In the genomic region with DNA sequence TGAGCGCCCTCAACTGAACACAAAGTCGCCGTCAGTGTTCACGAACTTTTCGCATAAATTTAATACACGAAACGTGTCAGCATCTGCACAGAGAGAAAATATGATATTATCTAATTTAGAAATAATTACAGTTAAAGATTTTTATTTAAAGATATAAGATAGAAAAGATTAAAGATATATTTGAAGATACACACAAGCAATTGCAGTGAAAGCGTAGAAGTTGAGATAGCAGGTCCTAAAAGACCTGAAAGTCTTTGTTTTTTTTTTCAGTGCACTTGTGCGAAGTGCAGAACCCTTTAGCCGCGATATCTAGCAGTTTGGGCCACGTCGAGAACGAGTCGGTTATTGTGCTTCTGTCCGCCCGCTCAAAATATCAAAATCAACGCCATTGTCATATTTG, we compare ENCODE assay signal across 2 fruit fly cellular contexts.
TF ChIP-seq lines count a peak whose summit lies in the region.

No protein-coding gene starts in this region.

- TF ChIP-seq CTCF in whole organism, embryonic (GFP tag; optimal IDR thresholded peaks at IDR 0.05; lab: Kevin White, UChicago): no peak

TF ChIP-seq in whole organism, embryonic, 481 proteins besides CTCF, POLR2A, EP300 and RAD21 (continues in another document):
- peak; percentile 8 for TF ChIP-seq CG12391 (tag; optimal IDR thresholded peaks at IDR 0.05; lab: Kevin White, UChicago)
- TF ChIP-seq ATbp (GFP tag; optimal IDR thresholded peaks at IDR 0.05; lab: Kevin White, UChicago): peak; percentile 7
- no peak for TF ChIP-seq pros (GFP tag; optimal IDR thresholded peaks at IDR 0.05; lab: Kevin White, UChicago)
- peak; percentile 21 for TF ChIP-seq CG18619 (GFP tag; optimal IDR thresholded peaks at IDR 0.05; lab: Kevin White, UChicago)
- peak; percentile 54 for TF ChIP-seq row (GFP tag; IDR thresholded peaks at IDR 0.05; lab: Robert Waterston, UW)
- TF ChIP-seq dmrt99B (tag; optimal IDR thresholded peaks at IDR 0.05; lab: Kevin White, UChicago): peak; percentile 51
- TF ChIP-seq Mes4 (GFP tag; optimal IDR thresholded peaks at IDR 0.05; lab: Kevin White, UChicago): no peak
- peak; percentile 17; the same call in 1 of the 3 replicates for TF ChIP-seq CG14050 (GFP tag; IDR thresholded peaks at IDR 0.05; lab: Robert Waterston, UW)
- TF ChIP-seq CG12769 (tag; optimal IDR thresholded peaks at IDR 0.05; lab: Kevin White, UChicago): no peak
- 0 out of 2 replicates have a peak, but pooled peaks have one; percentile 36 for TF ChIP-seq sob (GFP tag; IDR thresholded peaks at IDR 0.05; lab: Robert Waterston, UW)
- TF ChIP-seq CG1233 (GFP tag; optimal IDR thresholded peaks at IDR 0.05; lab: Kevin White, UChicago): no peak
- no peak for TF ChIP-seq fd96Cb (tag; optimal IDR thresholded peaks at IDR 0.05; lab: Kevin White, UChicago)
- peak; percentile 10 for TF ChIP-seq phol (tag; optimal IDR thresholded peaks at IDR 0.05; lab: Kevin White, UChicago)
- TF ChIP-seq CG31441 (GFP tag; IDR thresholded peaks at IDR 0.05; lab: Robert Waterston, UW): 0 out of 2 replicates have a peak, but pooled peaks have one; percentile 28
- peak; percentile 4 for TF ChIP-seq Chrac-16 (GFP tag; optimal IDR thresholded peaks at IDR 0.05; lab: Kevin White, UChicago)
- TF ChIP-seq Sry-δ (GFP tag; optimal IDR thresholded peaks at IDR 0.05; lab: Kevin White, UChicago): no peak
- no peak for TF ChIP-seq CG1792 (GFP tag; optimal IDR thresholded peaks at IDR 0.05; lab: Kevin White, UChicago)
- TF ChIP-seq CG13894 (tag; optimal IDR thresholded peaks at IDR 0.05; lab: Kevin White, UChicago): no peak
- no peak for TF ChIP-seq CG11696 (GFP tag; IDR thresholded peaks at IDR 0.05; lab: Robert Waterston, UW)
- TF ChIP-seq Xbp1 (GFP tag; optimal IDR thresholded peaks at IDR 0.05; lab: Kevin White, UChicago): peak; percentile 46
- peak; percentile 16 for TF ChIP-seq Sox102F (GFP tag; optimal IDR thresholded peaks at IDR 0.05; lab: Kevin White, UChicago)
- peak in 1 of 2 experiments; percentile 55 for TF ChIP-seq Hr51 (GFP tag; optimal IDR thresholded peaks at IDR 0.05; lab: Kevin White, UChicago)
- TF ChIP-seq CG7839 (tag; optimal IDR thresholded peaks at IDR 0.05; lab: Kevin White, UChicago): peak; percentile 39
- TF ChIP-seq Ada2b (GFP tag; IDR thresholded peaks at IDR 0.05; lab: Robert Waterston, UW): 0 out of 2 replicates have a peak, but pooled peaks have one; percentile 22
- TF ChIP-seq Elba2 (GFP tag; optimal IDR thresholded peaks at IDR 0.05; lab: Kevin White, UChicago): no peak
- no peak for TF ChIP-seq fu2 (GFP tag; optimal IDR thresholded peaks at IDR 0.05; lab: Kevin White, UChicago)
- TF ChIP-seq oc (tag; optimal IDR thresholded peaks at IDR 0.05; lab: Kevin White, UChicago): no peak
- TF ChIP-seq CG9727 (GFP tag; optimal IDR thresholded peaks at IDR 0.05; lab: Kevin White, UChicago): peak; percentile 26
- no peak for TF ChIP-seq Nf-YC (tag; optimal IDR thresholded peaks at IDR 0.05; lab: Kevin White, UChicago)
- TF ChIP-seq Max (GFP tag; optimal IDR thresholded peaks at IDR 0.05; lab: Kevin White, UChicago): peak; percentile 12
- no peak for TF ChIP-seq CG8281 (tag; optimal IDR thresholded peaks at IDR 0.05; lab: Kevin White, UChicago)
- no peak for TF ChIP-seq vfl (GFP tag; optimal IDR thresholded peaks at IDR 0.05; lab: Kevin White, UChicago)
- TF ChIP-seq CG9932 (GFP tag; IDR thresholded peaks at IDR 0.05; lab: Robert Waterston, UW): 0 out of 2 replicates have a peak, but pooled peaks have one; percentile 24
- peak; percentile 29 for TF ChIP-seq Oli (tag; optimal IDR thresholded peaks at IDR 0.05; lab: Kevin White, UChicago)
- TF ChIP-seq ato (GFP tag; IDR thresholded peaks at IDR 0.05; lab: Robert Waterston, UW; ENCODE audit: partially characterized antibody): no peak
- peak; percentile 27 for TF ChIP-seq cwo (GFP tag; optimal IDR thresholded peaks at IDR 0.05; lab: Kevin White, UChicago)
- TF ChIP-seq vvl (GFP tag; IDR thresholded peaks at IDR 0.05; lab: Robert Waterston, UW): peak; percentile 20; the same call in 1 of the 2 replicates
- TF ChIP-seq dpn (GFP tag; optimal IDR thresholded peaks at IDR 0.05; lab: Kevin White, UChicago): peak in 1 of 2 experiments; percentile 11
- TF ChIP-seq CG2678 (tag; optimal IDR thresholded peaks at IDR 0.05; lab: Kevin White, UChicago): peak; percentile 46
- no peak for TF ChIP-seq CG6791 (GFP tag; IDR thresholded peaks at IDR 0.05; lab: Robert Waterston, UW; ENCODE audit: partially characterized antibody)
- TF ChIP-seq zf30C (GFP tag; optimal IDR thresholded peaks at IDR 0.05; lab: Kevin White, UChicago): peak; percentile 12
- TF ChIP-seq unpg (GFP tag; optimal IDR thresholded peaks at IDR 0.05; lab: Kevin White, UChicago): peak; percentile 33

TF ChIP-seq in whole organism, prepupa, 60 proteins besides CTCF, POLR2A, EP300 and RAD21:
- TF ChIP-seq Eip78C (GFP tag; lab: Kevin White, UChicago) (peak; percentile 32), CG15336 (GFP tag; IDR thresholded peaks at IDR 0.05; lab: Robert Waterston, UW) (0 out of 2 replicates have a peak, but pooled peaks have one; percentile 12), cyc (GFP tag; optimal IDR thresholded peaks at IDR 0.05; lab: Kevin White, UChicago) (no peak), svp (GFP tag; lab: Kevin White, UChicago) (peak; percentile 37)

Comparison
In these comparisons a context has a peak if more than half of its experiments do, and no peak if none do; other contexts are left out.
1. Of the 7 proteins assayed by ChIP-seq in both whole organism, embryonic and whole organism, prepupa: peak only in whole organism, embryonic: CG6854 and Sox102F; only in whole organism, prepupa: none; in both: none; in neither: 5.